Worm (Caenorhabditis elegans): ENCODE measurements around the gene dpff-1.

The dpff-1 gene

DNA sequence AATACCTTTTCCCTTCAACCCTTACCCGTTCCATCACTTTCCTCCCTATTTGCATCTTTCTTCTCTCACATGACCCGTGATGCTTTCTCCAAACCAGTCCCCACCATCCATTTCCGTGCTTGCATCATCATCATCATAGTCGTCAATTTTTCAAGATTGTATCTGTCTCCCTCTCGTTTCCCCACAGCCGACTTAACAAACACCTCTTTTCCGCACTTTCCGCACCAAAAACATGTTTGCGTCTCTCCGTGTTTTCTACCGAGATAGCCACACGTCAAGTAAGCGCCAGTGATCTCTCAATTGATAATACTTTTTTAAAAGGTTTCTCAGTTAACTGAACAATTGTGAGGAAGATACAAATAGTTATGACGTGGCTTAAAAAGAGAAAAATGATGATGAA is 31.9 kb upstream of the dpff-1 start:
- TF ChIP-seq elt-1 (tag; optimal IDR thresholded peaks at IDR 0.05; ENCODE audit: borderline replicate concordance, insufficient read depth) (peak; percentile 78), ham-2 (GFP tag; optimal IDR thresholded peaks at IDR 0.05) (peak; percentile 57), blmp-1 (tag; optimal IDR thresholded peaks at IDR 0.05) (peak; percentile 45), nhr-2 (tag; optimal IDR thresholded peaks at IDR 0.05) (no peak), nhr-237 (tag; optimal IDR thresholded peaks at IDR 0.05) (peak; percentile 76), elt-3 (tag; optimal IDR thresholded peaks at IDR 0.05) (no peak)

DNA sequence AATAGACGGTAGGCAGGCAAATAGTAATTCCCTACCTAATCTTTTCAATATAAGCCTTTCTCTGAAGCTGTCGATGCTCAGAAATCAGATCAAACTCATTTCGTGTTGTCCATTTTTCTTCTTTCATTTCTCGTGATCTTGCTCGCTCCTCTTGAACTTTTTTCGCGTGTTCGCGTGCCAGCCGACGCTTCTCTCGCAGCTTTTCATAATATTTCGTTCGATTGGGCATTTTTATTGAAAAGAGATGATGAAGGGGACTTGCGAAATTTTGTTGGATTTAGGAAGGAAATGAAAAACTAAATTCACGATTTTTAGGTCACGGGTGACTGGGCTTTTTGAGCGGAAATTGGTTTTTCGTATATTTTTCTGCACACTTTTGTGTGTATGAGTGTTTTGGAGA is 30.8 kb upstream of the dpff-1 start, which contains the start of gene EGAP1.1:
Gene EGAP1.1 (minus strand): TSS at position 229 of the 400 bp plus-strand sequence.
- TF ChIP-seq lsy-2 (tag; optimal IDR thresholded peaks at IDR 0.05) (no peak), ces-1 (GFP tag; optimal IDR thresholded peaks at IDR 0.05) (no peak), lin-13 (tag; optimal IDR thresholded peaks at IDR 0.05) (no peak), flh-1 (GFP tag; optimal IDR thresholded peaks at IDR 0.05) (no peak), nhr-76 (tag; optimal IDR thresholded peaks at IDR 0.05) (no peak), blmp-1 (tag; optimal IDR thresholded peaks at IDR 0.05) (no peak), mep-1 (tag; optimal IDR thresholded peaks at IDR 0.05) (no peak), nhr-12 (tag; optimal IDR thresholded peaks at IDR 0.05) (no peak), cnd-1 (tag; optimal IDR thresholded peaks at IDR 0.05) (no peak), ceh-39 (tag; optimal IDR thresholded peaks at IDR 0.05) (no peak), hlh-1 (tag; optimal IDR thresholded peaks at IDR 0.05) (no peak), ceh-83 (GFP tag; optimal IDR thresholded peaks at IDR 0.05) (no peak), mls-2 (tag; optimal IDR thresholded peaks at IDR 0.05) (no peak), drap-1 (GFP tag; optimal IDR thresholded peaks at IDR 0.05) (no peak), ztf-11 (tag; optimal IDR thresholded peaks at IDR 0.05) (no peak), sptf-1 (tag; optimal IDR thresholded peaks at IDR 0.05) (no peak), nhr-2 (tag; optimal IDR thresholded peaks at IDR 0.05) (no peak), unc-120 (tag; optimal IDR thresholded peaks at IDR 0.05; ENCODE audit: poor library complexity, severe bottlenecking) (no peak), nhr-28 (tag; optimal IDR thresholded peaks at IDR 0.05) (no peak), nhr-237 (tag; optimal IDR thresholded peaks at IDR 0.05) (no peak)

DNA sequence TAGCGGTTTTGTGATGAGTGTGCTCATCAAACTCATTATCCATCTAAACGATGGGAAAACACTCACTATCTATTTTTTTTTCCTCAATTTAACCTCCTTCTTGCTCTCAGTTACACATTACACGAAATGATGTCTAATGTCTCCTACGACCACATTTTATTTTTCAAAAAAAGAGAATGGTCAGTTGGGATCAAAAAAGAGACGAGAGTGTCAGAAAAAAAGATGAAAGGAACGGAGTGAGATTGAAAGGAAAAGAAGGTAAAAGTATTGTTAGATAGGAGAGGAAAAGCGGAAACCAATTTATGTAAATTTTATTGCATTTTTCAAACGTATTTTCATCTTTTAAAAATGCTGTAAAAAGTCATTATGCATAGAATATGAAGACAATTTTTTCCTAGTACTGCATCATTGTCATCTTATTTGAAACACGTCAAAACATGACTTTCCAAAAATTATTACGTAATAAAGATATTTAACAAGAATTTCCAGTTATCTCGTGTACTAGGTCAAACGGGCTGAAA is 28.1 kb upstream of the dpff-1 start:
- no peak for TF ChIP-seq unc-62 (GFP tag; optimal IDR thresholded peaks at IDR 0.05)
- TF ChIP-seq ces-1 (GFP tag; optimal IDR thresholded peaks at IDR 0.05): peak; percentile 7
- TF ChIP-seq zip-8 (tag; optimal IDR thresholded peaks at IDR 0.05): peak; percentile 71

DNA sequence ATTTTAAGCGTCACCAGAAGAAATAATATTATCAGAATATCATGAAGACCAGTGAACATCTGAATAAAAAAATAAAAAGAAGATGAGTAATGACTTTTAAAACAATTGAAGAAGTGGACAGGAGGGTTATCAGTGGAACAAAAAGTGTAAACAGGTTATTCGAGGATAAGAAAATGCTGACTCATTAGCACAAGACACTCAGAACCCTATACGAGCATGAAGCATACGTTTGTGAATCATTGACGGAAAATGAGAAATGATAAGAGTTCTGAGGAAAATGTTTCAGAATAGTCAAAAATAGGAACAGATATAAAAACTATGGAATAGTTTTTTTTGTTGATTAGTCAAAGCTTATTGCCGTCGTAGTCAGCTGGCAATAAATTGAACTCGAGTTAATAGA is 26.7 kb upstream of the dpff-1 start, which contains the start of gene zmp-1:
Gene zmp-1 (minus strand): TSS at position 101 of the 400 bp plus-strand sequence.
- TF ChIP-seq unc-39 (tag; optimal IDR thresholded peaks at IDR 0.05): no peak
- TF ChIP-seq snpc-4 (tag; optimal IDR thresholded peaks at IDR 0.05): no peak
- no peak for TF ChIP-seq mab-5 (tag; optimal IDR thresholded peaks at IDR 0.05)
- no peak for TF ChIP-seq zip-8 (tag; optimal IDR thresholded peaks at IDR 0.05)
- no peak for TF ChIP-seq ces-1 (GFP tag; optimal IDR thresholded peaks at IDR 0.05)
- no peak for TF ChIP-seq cnd-1 (tag; optimal IDR thresholded peaks at IDR 0.05)
- TF ChIP-seq ceh-43 (GFP tag; optimal IDR thresholded peaks at IDR 0.05): no peak
- no peak for TF ChIP-seq ztf-11 (tag; optimal IDR thresholded peaks at IDR 0.05)
- TF ChIP-seq ceh-39 (tag; optimal IDR thresholded peaks at IDR 0.05): no peak
- no peak for TF ChIP-seq ham-2 (GFP tag; optimal IDR thresholded peaks at IDR 0.05)
- no peak for TF ChIP-seq elt-1 (tag; optimal IDR thresholded peaks at IDR 0.05; ENCODE audit: borderline replicate concordance, insufficient read depth)
- no peak for TF ChIP-seq drap-1 (GFP tag; optimal IDR thresholded peaks at IDR 0.05)
- no peak for TF ChIP-seq unc-62 (GFP tag; optimal IDR thresholded peaks at IDR 0.05)
- no peak for TF ChIP-seq sem-2 (GFP tag; optimal IDR thresholded peaks at IDR 0.05)
- no peak for TF ChIP-seq unc-120 (tag; optimal IDR thresholded peaks at IDR 0.05; ENCODE audit: poor library complexity, severe bottlenecking)
- no peak for TF ChIP-seq elt-3 (tag; optimal IDR thresholded peaks at IDR 0.05)
- no peak for TF ChIP-seq nhr-12 (tag; optimal IDR thresholded peaks at IDR 0.05)

DNA sequence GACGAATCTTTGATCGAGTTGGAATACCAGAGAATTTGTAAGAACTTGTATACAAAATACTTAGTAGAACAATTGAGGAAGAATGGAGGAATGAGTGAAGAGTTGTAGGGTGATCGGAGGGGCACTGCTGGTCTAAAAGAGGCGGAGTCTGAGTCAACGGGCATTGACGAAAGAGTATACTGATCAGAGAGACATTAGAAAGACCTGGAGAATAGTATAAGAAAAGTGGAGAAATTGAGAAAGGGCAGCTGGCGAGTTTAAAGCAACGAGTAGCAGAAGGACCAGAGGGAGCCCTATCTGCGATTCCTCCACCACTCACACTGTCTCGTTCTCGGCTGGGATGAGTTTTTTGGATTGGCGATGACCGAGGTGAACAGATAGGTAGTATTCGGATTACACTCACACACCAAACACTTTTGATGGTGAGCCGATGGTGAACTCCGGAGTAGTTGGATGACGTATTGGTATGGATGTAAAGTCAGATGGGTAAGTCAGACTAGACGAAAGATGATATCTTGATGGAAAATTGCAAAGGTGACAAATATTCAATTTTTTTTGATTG is 25.4 kb upstream of the dpff-1 start, which contains the start of gene EGAP1.5:
Gene EGAP1.5 (plus strand): TSS at position 289 of the 562 bp plus-strand sequence.
- TF ChIP-seq lin-32 (GFP tag; optimal IDR thresholded peaks at IDR 0.05) (no peak), unc-120 (tag; optimal IDR thresholded peaks at IDR 0.05; ENCODE audit: poor library complexity, severe bottlenecking) (peak; percentile 81), unc-62 (GFP tag; optimal IDR thresholded peaks at IDR 0.05) (peak; percentile 62), nhr-237 (tag; optimal IDR thresholded peaks at IDR 0.05) (no peak), cnd-1 (tag; optimal IDR thresholded peaks at IDR 0.05) (no peak), flh-1 (GFP tag; optimal IDR thresholded peaks at IDR 0.05) (no peak), mls-2 (tag; optimal IDR thresholded peaks at IDR 0.05) (no peak), hlh-1 (tag; optimal IDR thresholded peaks at IDR 0.05) (peak; percentile 97)

All from whole organism, mixed stage, embryonic.